Worm (Caenorhabditis elegans) whole organism, L4 larva: ENCODE measurements around the gene C45G9.6.

Experiments
- D1046.2 ChIP-seq: fragments of 200-800 bp; sonication (Bioruptor generic); IDR thresholded peaks from 2 replicates; pipeline ENCODE4 v1.3.6; 2022; ENCODE audit warnings: missing genetic modification characterization, missing compliant biosample characterization
- T26A8.4 ChIP-seq: fragments of 200-800 bp; sonication (Bioruptor generic); IDR thresholded peaks from 2 replicates; pipeline ENCODE4 v1.3.6; 2022; ENCODE audit warnings: missing genetic modification characterization, missing compliant biosample characterization
- ZK337.2 ChIP-seq: fragments of 200-800 bp; sonication (Bioruptor generic); IDR thresholded peaks from 2 replicates; pipeline ENCODE4 v1.3.6; 2022; ENCODE audit warnings: missing genetic modification reagents, missing genetic modification characterization, missing compliant biosample characterization
- ama-1 ChIP-seq: fragments of 150-350 bp; optimal IDR thresholded peaks from 2 replicates; lab custom pipeline; 2014; ENCODE audit warnings: inconsistent platforms, mixed read lengths
- daf-8 ChIP-seq: fragments of 200-800 bp; sonication (Bioruptor generic); IDR thresholded peaks from 2 replicates; pipeline ENCODE4 v1.3.6; 2022; ENCODE audit warnings: missing genetic modification characterization, missing compliant biosample characterization
- dmd-8 ChIP-seq: fragments of 200-800 bp; sonication (Bioruptor generic); IDR thresholded peaks from 2 replicates; pipeline ENCODE4 v1.3.6; 2022; ENCODE audit warnings: missing genetic modification characterization, missing compliant biosample characterization
- egl-27 ChIP-seq: sonication (generic microtip); optimal IDR thresholded peaks from 3 replicates; lab custom pipeline; 2017; ENCODE audit warnings: missing biosample characterization, missing genetic modification reagents, missing genetic modification characterization
- lin-1 ChIP-seq: fragments of 200-800 bp; sonication (Bioruptor generic); IDR thresholded peaks from 2 replicates; pipeline ENCODE4 v1.3.6; 2022; ENCODE audit warnings: missing genetic modification reagents, missing genetic modification characterization, missing compliant biosample characterization
- mdl-1 ChIP-seq, 2 experiments: fragments of 150-350 bp in 1 of 2; sonication (generic microtip) in 1 of 2; optimal IDR thresholded peaks; 2 replicates each; lab custom pipeline; 2014 to 2017; ENCODE audit warnings: missing biosample characterization in 2 of 2, missing genetic modification characterization in 2 of 2
- nhr-11 ChIP-seq: fragments of 150-350 bp; optimal IDR thresholded peaks from 2 replicates; lab custom pipeline; 2014; ENCODE audit warnings: missing biosample characterization, missing genetic modification characterization
- nhr-237 ChIP-seq: sonication (generic microtip); optimal IDR thresholded peaks from 2 replicates; lab custom pipeline; 2017; ENCODE audit warnings: missing biosample characterization, missing genetic modification characterization
- snpc-4 ChIP-seq: fragments of 150-350 bp; optimal IDR thresholded peaks from 2 replicates; lab custom pipeline; 2014; ENCODE audit warnings: missing biosample characterization, missing genetic modification characterization
- zfp-2 ChIP-seq: sonication (generic microtip); optimal IDR thresholded peaks from 2 replicates; lab custom pipeline; 2016; ENCODE audit warnings: mild to moderate bottlenecking, missing genetic modification characterization, missing compliant biosample characterization
- ztf-7 ChIP-seq: fragments of 150-350 bp; optimal IDR thresholded peaks from 2 replicates; lab custom pipeline; 2014; ENCODE audit warnings: missing biosample characterization, missing genetic modification characterization

DNA sequence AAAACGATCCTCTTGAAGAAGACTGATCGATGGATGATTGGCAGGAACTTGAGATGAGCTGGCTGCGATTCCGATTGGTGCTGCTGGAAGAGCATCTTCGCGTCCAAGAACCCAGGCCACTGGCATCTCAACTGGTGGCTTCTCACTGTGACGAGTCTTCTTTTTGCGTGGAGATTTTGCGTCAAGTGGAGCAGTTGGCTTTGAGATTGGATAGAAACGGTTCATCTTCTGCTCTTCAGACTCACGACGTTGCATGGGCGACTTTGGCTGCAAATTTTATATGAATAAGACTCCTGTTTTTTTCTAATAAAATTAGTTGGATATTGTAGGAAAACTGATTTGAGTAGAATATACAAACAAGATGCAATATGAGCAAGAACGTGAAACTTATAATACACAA lies 25.5 kb upstream of the C45G9.6 start:
- TF ChIP-seq lin-1 = no peak
- no peak for TF ChIP-seq nhr-11 (tag; lab: Kevin White, UChicago)
- TF ChIP-seq zfp-2 (tag; lab: Kevin White, UChicago) = no peak
- no peak for TF ChIP-seq mdl-1 (tag; optimal IDR thresholded peaks at IDR 0.05; lab: Kevin White, UChicago)
- TF ChIP-seq D1046.2 (GFP tag; lab: Robert Waterston, UW) = no peak
- no peak for TF ChIP-seq ama-1 (lab: Kevin White, UChicago)
- TF ChIP-seq nhr-237 = no peak
- TF ChIP-seq ZK337.2 (GFP tag; lab: Robert Waterston, UW) = no peak
- TF ChIP-seq egl-27 (tag; lab: Kevin White, UChicago) = no peak
- no peak for TF ChIP-seq ztf-7 (tag; lab: Kevin White, UChicago)
- TF ChIP-seq dmd-8 (GFP tag; lab: Robert Waterston, UW) = no peak
- no peak for TF ChIP-seq daf-8 (GFP tag; lab: Robert Waterston, UW)
- TF ChIP-seq snpc-4 (tag; lab: Kevin White, UChicago) = no peak
- TF ChIP-seq T26A8.4 (GFP tag; lab: Robert Waterston, UW) = no peak
